Fruit fly (Drosophila melanogaster): ENCODE results near the gene HisRS.

Gene HisRS

DNA sequence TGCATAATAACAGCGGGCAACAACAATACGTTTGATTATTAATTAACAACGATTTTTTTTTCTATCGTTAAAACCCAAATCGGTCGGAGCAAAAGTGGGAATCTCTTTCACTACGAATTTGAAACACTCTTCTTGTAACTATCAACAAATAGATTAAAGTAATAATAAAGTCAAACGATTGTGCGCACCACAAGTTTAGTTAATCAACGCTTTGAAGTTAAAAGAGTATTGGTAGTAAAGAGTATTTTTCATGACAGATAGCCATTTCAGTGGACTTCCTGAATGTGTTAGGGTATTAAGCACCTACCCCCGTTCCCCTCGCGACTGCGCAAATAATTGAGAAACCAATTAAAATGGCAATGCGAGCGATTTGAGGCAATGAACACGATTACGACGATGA, 31.6 kb downstream of the HisRS start (continued):
- peak; percentile 48 for TF ChIP-seq ewg (GFP tag; optimal IDR thresholded peaks at IDR 0.05)
- TF ChIP-seq CG9797 (GFP tag; optimal IDR thresholded peaks at IDR 0.05) = no peak
- peak; percentile 85 for TF ChIP-seq CG11695 (GFP tag; IDR thresholded peaks at IDR 0.05)
- TF ChIP-seq danr (GFP tag; IDR thresholded peaks at IDR 0.05) = peak; percentile 77
- no peak for TF ChIP-seq Doc3 (GFP tag; IDR thresholded peaks at IDR 0.05; ENCODE audit: partially characterized antibody)
- TF ChIP-seq phol (tag; optimal IDR thresholded peaks at IDR 0.05) = peak; percentile 72
- TF ChIP-seq cas (GFP tag; IDR thresholded peaks at IDR 0.05) = peak; percentile 57; the same call in 1 of the 2 replicates
- no peak for TF ChIP-seq CG17912 (GFP tag; optimal IDR thresholded peaks at IDR 0.05)
- peak; percentile 87 for TF ChIP-seq Oli (tag; optimal IDR thresholded peaks at IDR 0.05)
- peak; percentile 67; the same call in 2 of the 3 replicates for TF ChIP-seq ken (GFP tag; IDR thresholded peaks at IDR 0.05)
- peak; percentile 32 for TF ChIP-seq emc (GFP tag; optimal IDR thresholded peaks at IDR 0.05)
- no peak for TF ChIP-seq CG7963 (GFP tag; IDR thresholded peaks at IDR 0.05; ENCODE audit: partially characterized antibody)
- TF ChIP-seq CG8765 (GFP tag; IDR thresholded peaks at IDR 0.05) = peak; percentile 54; the same call in 1 of the 2 replicates
- TF ChIP-seq CG16815 (GFP tag; optimal IDR thresholded peaks at IDR 0.05) = peak; percentile 43
- TF ChIP-seq CG5245 (GFP tag; optimal IDR thresholded peaks at IDR 0.05) = peak; percentile 56
- TF ChIP-seq CG2202 (tag; optimal IDR thresholded peaks at IDR 0.05) = no peak
- no peak for TF ChIP-seq fd102C (GFP tag; optimal IDR thresholded peaks at IDR 0.05)
- peak; percentile 69 for TF ChIP-seq Ravus (GFP tag; IDR thresholded peaks at IDR 0.05)
- peak; percentile 46 for TF ChIP-seq CG7987 (GFP tag; optimal IDR thresholded peaks at IDR 0.05)
- no peak for TF ChIP-seq CG14860 (GFP tag; IDR thresholded peaks at IDR 0.05; ENCODE audit: partially characterized antibody)
- no peak for TF ChIP-seq z (GFP tag; IDR thresholded peaks at IDR 0.05)
- peak; percentile 28 for TF ChIP-seq CG10462 (GFP tag; optimal IDR thresholded peaks at IDR 0.05)
- peak; percentile 87 for TF ChIP-seq CG15269 (tag; optimal IDR thresholded peaks at IDR 0.05)
- TF ChIP-seq fru (optimal IDR thresholded peaks at IDR 0.05) = no peak
- peak; percentile 83 for TF ChIP-seq Sox102F (GFP tag; optimal IDR thresholded peaks at IDR 0.05)
- peak; percentile 83 to 84 for TF ChIP-seq dpn (GFP tag; optimal IDR thresholded peaks at IDR 0.05)
- TF ChIP-seq tin (GFP tag; optimal IDR thresholded peaks at IDR 0.05) = peak; percentile 66
- TF ChIP-seq CG8281 (tag; optimal IDR thresholded peaks at IDR 0.05) = peak; percentile 34
- TF ChIP-seq Meics (GFP tag; optimal IDR thresholded peaks at IDR 0.05) = peak; percentile 78
- peak; percentile 53 for TF ChIP-seq E2f2 (GFP tag; IDR thresholded peaks at IDR 0.05)
- peak; percentile 61 for TF ChIP-seq org-1 (GFP tag; optimal IDR thresholded peaks at IDR 0.05)
- TF ChIP-seq tap (tag; optimal IDR thresholded peaks at IDR 0.05) = peak; percentile 73
- no peak for TF ChIP-seq zen2 (GFP tag; IDR thresholded peaks at IDR 0.05; ENCODE audit: partially characterized antibody)
- no peak for TF ChIP-seq CG8290 (GFP tag; optimal IDR thresholded peaks at IDR 0.05)
- TF ChIP-seq CG8290 (tag; optimal IDR thresholded peaks at IDR 0.05) = peak in 1 of 2 experiments; percentile 90
- TF ChIP-seq slp2 (GFP tag; optimal IDR thresholded peaks at IDR 0.05) = peak; percentile 51
- peak; percentile 88 for TF ChIP-seq gem (tag; optimal IDR thresholded peaks at IDR 0.05)
- TF ChIP-seq dmrt99B (tag; optimal IDR thresholded peaks at IDR 0.05) = peak; percentile 85
- peak; percentile 65 for TF ChIP-seq CG9609 (GFP tag; optimal IDR thresholded peaks at IDR 0.05)
- peak; percentile 8 for TF ChIP-seq cato (GFP tag; optimal IDR thresholded peaks at IDR 0.05; ENCODE audit: borderline replicate concordance)
- no peak for TF ChIP-seq usp (GFP tag; optimal IDR thresholded peaks at IDR 0.05)
- peak; percentile 62 for TF ChIP-seq CG4424 (GFP tag; optimal IDR thresholded peaks at IDR 0.05)
- peak; percentile 56 for TF ChIP-seq CG17568 (GFP tag; optimal IDR thresholded peaks at IDR 0.05)
- TF ChIP-seq CG4617 (GFP tag; optimal IDR thresholded peaks at IDR 0.05; ENCODE audit: borderline replicate concordance) = no peak
- no peak for TF ChIP-seq hbn (GFP tag; IDR thresholded peaks at IDR 0.05; ENCODE audit: partially characterized antibody)
- TF ChIP-seq Med (GFP tag) = peak; percentile 97
- TF ChIP-seq slbo (GFP tag; IDR thresholded peaks at IDR 0.05) = peak; percentile 90
- TF ChIP-seq Camta (GFP tag; optimal IDR thresholded peaks at IDR 0.05) = peak; percentile 54
- TF ChIP-seq sens-2 (GFP tag; IDR thresholded peaks at IDR 0.05) = peak; percentile 73
- peak; percentile 54 for TF ChIP-seq CHES-1-like (GFP tag; optimal IDR thresholded peaks at IDR 0.05)
- TF ChIP-seq Lpt (GFP tag; optimal IDR thresholded peaks at IDR 0.05) = no peak
